Worm (Caenorhabditis elegans) whole organism, midembryonic: ENCODE results near the gene C05C12.5.
"Not testable (repeated sequence)": the region's sequence is repeated elsewhere in the genome, so short reads cannot be mapped to it uniquely, and the experiment has no call there.

Experiments used
- T22C8.4 ChIP-seq: fragments of 200-800 bp; sonication (Bioruptor generic); IDR thresholded peaks from 2 replicates; pipeline ENCODE4 v1.3.6; 2022; ENCODE audit warnings: missing genetic modification characterization, missing compliant biosample characterization
- tab-1 ChIP-seq: fragments of 200-800 bp; sonication (Bioruptor generic); IDR thresholded peaks from 2 replicates; pipeline ENCODE4 v1.3.6; 2022; ENCODE audit warnings: missing genetic modification characterization, missing compliant biosample characterization

DNA sequence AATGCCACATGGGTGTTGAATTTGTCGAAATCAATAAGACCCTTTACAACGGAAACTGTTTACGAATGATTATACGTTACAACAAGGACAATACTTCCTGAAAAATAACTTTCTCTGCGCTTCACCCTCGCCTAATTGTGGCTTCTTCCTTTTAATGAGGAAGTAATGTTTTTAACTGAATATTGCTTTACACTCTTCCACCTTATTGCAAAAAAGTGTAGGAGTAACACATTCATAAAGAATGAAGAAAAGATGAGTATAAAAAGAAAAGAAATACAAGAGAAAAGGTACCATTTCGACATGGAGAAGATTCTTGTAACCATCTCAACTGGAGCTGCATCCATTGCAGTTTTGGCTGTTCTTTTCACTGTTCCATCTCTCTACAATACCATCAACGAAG, 2.1 kb upstream of the C05C12.5 start, which contains the start of gene col-126:
- not testable (repeated sequence) for TF ChIP-seq tab-1; T22C8.4 (GFP tag; lab: Robert Waterston, UW)
